Fruit fly (Drosophila melanogaster) whole organism, embryonic: ENCODE data around the gene Ldsdh1.

ENCODE experiments used
- Aef1 ChIP-seq: fragments of 200-800 bp; sonication (Bioruptor generic); IDR thresholded peaks from 3 replicates; pipeline ENCODE4 v1.3.6; 2022; ENCODE audit warnings: missing biosample characterization, missing genetic modification characterization
- BtbVII ChIP-seq: fragments of 200-800 bp; sonication (Bioruptor generic); optimal IDR thresholded peaks from 3 replicates; lab custom pipeline; 2017; ENCODE audit warnings: missing biosample characterization, mild to moderate bottlenecking, missing genetic modification characterization
- CG10267 ChIP-seq: fragments of 200-800 bp; sonication (Bioruptor generic); optimal IDR thresholded peaks from 2 replicates; lab custom pipeline; 2018; ENCODE audit warnings: missing biosample characterization, mild to moderate bottlenecking, missing genetic modification characterization, moderate library complexity
- CG14667 ChIP-seq: fragments of 200-800 bp; sonication (Bioruptor generic); IDR thresholded peaks from 2 replicates; pipeline ENCODE4 v1.3.6; 2022; ENCODE audit warnings: missing biosample characterization, missing genetic modification characterization
- CG15514 ChIP-seq: fragments of 200-800 bp; sonication (Bioruptor generic); optimal IDR thresholded peaks from 3 replicates; lab custom pipeline; 2017; ENCODE audit warnings: missing biosample characterization, missing genetic modification characterization, mild to moderate bottlenecking, moderate library complexity, missing genetic modification reagents
- CG1602 ChIP-seq: fragments of 200-800 bp; sonication (Bioruptor generic); optimal IDR thresholded peaks from 3 replicates; lab custom pipeline; 2016; ENCODE audit warnings: missing biosample characterization, missing genetic modification characterization
- CG2129 ChIP-seq: fragments of 200-800 bp; sonication (Bioruptor generic); IDR thresholded peaks from 2 replicates; pipeline ENCODE4 v1.3.6; 2022; ENCODE audit warnings: missing biosample characterization, missing genetic modification characterization; ENCODE audit not compliant: partially characterized antibody
- CG30431 ChIP-seq: fragments of 200-800 bp; sonication (Bioruptor generic); optimal IDR thresholded peaks from 2 replicates; lab custom pipeline; 2017; ENCODE audit warnings: missing biosample characterization, missing genetic modification characterization
- CG3163 ChIP-seq: fragments of 200-800 bp; sonication (Bioruptor generic); optimal IDR thresholded peaks from 3 replicates; lab custom pipeline; 2016; ENCODE audit warnings: missing biosample characterization, missing genetic modification characterization
- CG32767 ChIP-seq: fragments of 200-800 bp; sonication (Bioruptor generic); IDR thresholded peaks from 2 replicates; pipeline ENCODE4 v1.3.6; 2022; ENCODE audit warnings: missing biosample characterization, missing genetic modification characterization
- CG33557 ChIP-seq: fragments of 200-800 bp; sonication (Bioruptor generic); optimal IDR thresholded peaks from 2 replicates; lab custom pipeline; 2019; ENCODE audit warnings: missing biosample characterization, mild to moderate bottlenecking, missing genetic modification characterization, moderate library complexity
- CG34376 ChIP-seq: fragments of 200-800 bp; sonication (Bioruptor generic); optimal IDR thresholded peaks from 2 replicates; lab custom pipeline; 2018; ENCODE audit warnings: missing biosample characterization, mild to moderate bottlenecking, missing genetic modification characterization
- CG4282 ChIP-seq: fragments of 200-800 bp; sonication (Bioruptor generic); optimal IDR thresholded peaks from 2 replicates; lab custom pipeline; 2016; ENCODE audit warnings: missing biosample characterization, missing genetic modification characterization
- CG4360 ChIP-seq: fragments of 200-800 bp; sonication (Bioruptor generic); IDR thresholded peaks from 2 replicates; pipeline ENCODE4 v1.3.6; 2022; ENCODE audit warnings: missing biosample characterization, missing genetic modification characterization
- CG4404 ChIP-seq: fragments of 200-800 bp; sonication (Bioruptor generic); IDR thresholded peaks from 2 replicates; pipeline ENCODE4 v1.3.6; 2022; ENCODE audit warnings: missing biosample characterization, missing genetic modification characterization
- CG4424 ChIP-seq: fragments of 200-800 bp; sonication (Bioruptor generic); optimal IDR thresholded peaks from 3 replicates; lab custom pipeline; 2016; ENCODE audit warnings: missing biosample characterization, missing genetic modification characterization
- CG4707 ChIP-seq: fragments of 200-800 bp; sonication (Bioruptor generic); optimal IDR thresholded peaks from 2 replicates; lab custom pipeline; 2018; ENCODE audit warnings: missing biosample characterization, mild to moderate bottlenecking, missing genetic modification characterization, moderate library complexity
- CG7372 ChIP-seq: fragments of 200-800 bp; sonication (Bioruptor generic); IDR thresholded peaks from 2 replicates; pipeline ENCODE4 v1.3.6; 2022; ENCODE audit warnings: missing biosample characterization, missing genetic modification characterization
- CG7745 ChIP-seq: fragments of 200-800 bp; sonication (Bioruptor generic); optimal IDR thresholded peaks from 2 replicates; lab custom pipeline; 2018; ENCODE audit warnings: missing biosample characterization, mild to moderate bottlenecking, missing genetic modification characterization, moderate library complexity
- CG8359 ChIP-seq: fragments of 200-800 bp; sonication (Bioruptor generic); optimal IDR thresholded peaks from 2 replicates; lab custom pipeline; 2017; ENCODE audit warnings: missing biosample characterization, mild to moderate bottlenecking, missing genetic modification characterization, borderline replicate concordance
- CG9437 ChIP-seq: fragments of 200-800 bp; sonication (Bioruptor generic); optimal IDR thresholded peaks from 2 replicates; lab custom pipeline; 2018; ENCODE audit warnings: missing biosample characterization, mild to moderate bottlenecking, missing genetic modification characterization
- CrebB ChIP-seq: fragments of 200-800 bp; sonication (Bioruptor generic); optimal IDR thresholded peaks from 3 replicates; lab custom pipeline; 2018; ENCODE audit warnings: missing biosample characterization, mild to moderate bottlenecking, missing genetic modification characterization
- Dbx ChIP-seq: fragments of 200-800 bp; sonication (Bioruptor generic); IDR thresholded peaks from 3 replicates; pipeline ENCODE4 v1.3.6; 2022; ENCODE audit warnings: missing biosample characterization, missing genetic modification characterization
- Ets97D ChIP-seq: fragments of 200-800 bp; sonication (Bioruptor generic); optimal IDR thresholded peaks from 3 replicates; lab custom pipeline; 2016; ENCODE audit warnings: missing biosample characterization, missing genetic modification characterization
- Max ChIP-seq: fragments of 200-800 bp; sonication (Bioruptor generic); optimal IDR thresholded peaks from 2 replicates; lab custom pipeline; 2016; ENCODE audit warnings: missing biosample characterization, mild to moderate bottlenecking, missing genetic modification characterization
- Myb ChIP-seq: fragments of 200-800 bp; sonication (Bioruptor generic); optimal IDR thresholded peaks from 2 replicates; lab custom pipeline; 2016; ENCODE audit warnings: missing biosample characterization, missing genetic modification characterization
- Nf-YA ChIP-seq: fragments of 200-800 bp; sonication (Bioruptor generic); IDR thresholded peaks from 2 replicates; pipeline ENCODE4 v1.3.6; 2022; ENCODE audit warnings: missing biosample characterization, missing genetic modification characterization
- Scr ChIP-seq: fragments of 200-800 bp; sonication (Bioruptor generic); IDR thresholded peaks from 2 replicates; pipeline ENCODE4 v1.3.6; 2022; ENCODE audit warnings: missing biosample characterization, missing genetic modification characterization; ENCODE audit not compliant: partially characterized antibody
- ash1 ChIP-seq: fragments of 200-800 bp; sonication (Bioruptor generic); optimal IDR thresholded peaks from 2 replicates; lab custom pipeline; 2018; ENCODE audit warnings: missing biosample characterization, mild to moderate bottlenecking, missing genetic modification characterization
- bab2 ChIP-seq: fragments of 200-800 bp; sonication (Bioruptor generic); optimal IDR thresholded peaks from 2 replicates; lab custom pipeline; 2016; ENCODE audit warnings: missing biosample characterization, missing genetic modification characterization
- bbx ChIP-seq: fragments of 200-800 bp; sonication (Bioruptor generic); IDR thresholded peaks from 2 replicates; pipeline ENCODE4 v1.3.6; 2022; ENCODE audit warnings: missing biosample characterization, missing genetic modification characterization; ENCODE audit not compliant: partially characterized antibody
- br ChIP-seq: fragments of >200 bp; optimal IDR thresholded peaks from 2 replicates; lab custom pipeline; 2017
- bsh ChIP-seq, 2 experiments: fragments of 200-800 bp; sonication (Bioruptor generic); optimal IDR thresholded peaks; 2 replicates each; lab custom pipeline; 2017 to 2018; ENCODE audit warnings: mild to moderate bottlenecking in 2 of 2, missing biosample characterization in 2 of 2, missing genetic modification characterization in 2 of 2, moderate library complexity in 1 of 2
- cad ChIP-seq: fragments of >200 bp; optimal IDR thresholded peaks from 2 replicates; lab custom pipeline; 2017; ENCODE audit warnings: missing biosample characterization, missing genetic modification characterization
- en ChIP-seq: fragments of 200-800 bp; sonication (Bioruptor generic); optimal IDR thresholded peaks from 2 replicates; lab custom pipeline; 2016; ENCODE audit warnings: missing biosample characterization, missing genetic modification characterization
- eve ChIP-seq, 2 experiments: fragments of >200 bp; optimal IDR thresholded peaks; 2 replicates each; lab custom pipeline; 2017; ENCODE audit warnings: missing biosample characterization in 2 of 2, missing genetic modification characterization in 2 of 2
- eyg ChIP-seq: fragments of 200-800 bp; sonication (Bioruptor generic); optimal IDR thresholded peaks from 3 replicates; lab custom pipeline; 2016; ENCODE audit warnings: missing biosample characterization, missing genetic modification characterization
- gro ChIP-seq: fragments of 200-800 bp; sonication (Bioruptor generic); optimal IDR thresholded peaks from 2 replicates; lab custom pipeline; 2016; ENCODE audit warnings: missing biosample characterization, missing genetic modification characterization
- pfk ChIP-seq: fragments of 200-800 bp; sonication (Bioruptor generic); optimal IDR thresholded peaks from 2 replicates; lab custom pipeline; 2018; ENCODE audit warnings: missing biosample characterization, mild to moderate bottlenecking, missing genetic modification characterization, moderate library complexity
- pita ChIP-seq: fragments of 200-800 bp; sonication (Bioruptor generic); optimal IDR thresholded peaks from 2 replicates; lab custom pipeline; 2017; ENCODE audit warnings: missing biosample characterization, mild to moderate bottlenecking, missing genetic modification characterization
- pros ChIP-seq: fragments of 200-800 bp; sonication (Bioruptor generic); optimal IDR thresholded peaks from 3 replicates; lab custom pipeline; 2019; ENCODE audit warnings: missing biosample characterization, mild to moderate bottlenecking, missing genetic modification characterization, moderate library complexity
- pum ChIP-seq: fragments of 200-800 bp; sonication (Bioruptor generic); optimal IDR thresholded peaks from 2 replicates; lab custom pipeline; 2016; ENCODE audit warnings: missing biosample characterization, missing genetic modification characterization
- repo ChIP-seq: fragments of 200-800 bp; sonication (Bioruptor generic); optimal IDR thresholded peaks from 2 replicates; lab custom pipeline; 2016; ENCODE audit warnings: missing biosample characterization, missing genetic modification characterization
- rib ChIP-seq: fragments of 200-800 bp; sonication (Bioruptor generic); IDR thresholded peaks from 2 replicates; pipeline ENCODE4 v1.3.6; 2022; ENCODE audit warnings: missing biosample characterization, missing genetic modification characterization
- sim ChIP-seq: fragments of 200-800 bp; sonication (Bioruptor generic); IDR thresholded peaks from 2 replicates; pipeline ENCODE4 v1.3.6; 2022; ENCODE audit warnings: missing biosample characterization, missing genetic modification characterization
- slbo ChIP-seq: fragments of 200-800 bp; sonication (Bioruptor generic); IDR thresholded peaks from 2 replicates; pipeline ENCODE4 v1.3.6; 2022; ENCODE audit warnings: missing biosample characterization, missing genetic modification characterization
- slou ChIP-seq: fragments of 200-800 bp; sonication (Bioruptor generic); optimal IDR thresholded peaks from 3 replicates; lab custom pipeline; 2016; ENCODE audit warnings: missing biosample characterization, missing genetic modification characterization
- sr ChIP-seq: fragments of 200-800 bp; sonication (Bioruptor generic); IDR thresholded peaks from 3 replicates; pipeline ENCODE4 v1.3.6; 2022; ENCODE audit warnings: missing biosample characterization, missing genetic modification characterization
- ssp ChIP-seq: fragments of 200-800 bp; sonication (Bioruptor generic); IDR thresholded peaks from 2 replicates; pipeline ENCODE4 v1.3.6; 2022; ENCODE audit warnings: missing biosample characterization, missing genetic modification characterization
- sug ChIP-seq: fragments of 200-800 bp; optimal IDR thresholded peaks from 2 replicates; lab custom pipeline; 2019; ENCODE audit warnings: missing biosample characterization, mild to moderate bottlenecking, missing genetic modification characterization, moderate library complexity
- tio ChIP-seq: fragments of 200-800 bp; sonication (Bioruptor generic); optimal IDR thresholded peaks from 2 replicates; lab custom pipeline; 2017; ENCODE audit warnings: missing biosample characterization, missing genetic modification characterization, inconsistent platforms
- tna ChIP-seq: fragments of 200-800 bp; sonication (Bioruptor generic); IDR thresholded peaks from 2 replicates; pipeline ENCODE4 v1.3.6; 2022; ENCODE audit warnings: missing biosample characterization, missing genetic modification characterization; ENCODE audit not compliant: partially characterized antibody
- zen2 ChIP-seq: fragments of 200-800 bp; sonication (Bioruptor generic); IDR thresholded peaks from 3 replicates; pipeline ENCODE4 v1.3.6; 2022; ENCODE audit warnings: missing biosample characterization, missing genetic modification characterization; ENCODE audit not compliant: partially characterized antibody

Ldsdh1 gene

DNA sequence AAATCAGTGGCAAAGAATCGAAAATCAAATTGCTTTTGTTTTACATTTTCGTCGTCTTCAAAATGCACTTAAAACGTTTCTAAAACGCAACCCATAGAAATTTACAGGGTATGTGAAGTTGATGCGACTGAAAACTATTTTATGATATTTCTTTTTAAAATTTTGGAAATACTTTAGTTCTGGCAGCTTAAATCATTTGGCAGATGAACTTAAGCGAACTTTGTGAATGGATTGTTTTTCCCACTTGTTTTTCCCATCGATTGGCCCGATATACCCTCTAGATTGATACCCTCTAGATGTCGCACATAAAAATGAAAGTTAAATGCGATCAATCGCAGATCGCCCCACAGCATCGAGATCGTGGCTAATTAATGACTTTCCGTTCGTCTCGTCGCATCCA, 44.7 kb upstream of the Ldsdh1 start (continued):
- TF ChIP-seq CG8359 (no peak), CG30431 (peak; percentile 50), Myb (GFP tag; lab: Kevin White, UChicago) (no peak), gro (GFP tag; lab: Kevin White, UChicago) (no peak), BtbVII (GFP tag; lab: Kevin White, UChicago) (no peak), pfk (no peak), pum (peak; percentile 42), repo (GFP tag; lab: Kevin White, UChicago) (no peak), CG7745 (tag; lab: Kevin White, UChicago) (no peak), slou (no peak), br (lab: Kevin White, UChicago) (no peak), ssp (peak; percentile 45), tio (GFP tag; lab: Kevin White, UChicago) (peak; percentile 53), Ets97D (GFP tag; lab: Kevin White, UChicago) (no peak), sim (GFP tag; lab: Robert Waterston, UW) (peak; percentile 34; the same call in 1 of the 2 replicates), Scr (GFP tag; lab: Robert Waterston, UW) (no peak), eyg (no peak), rib (GFP tag; lab: Robert Waterston, UW) (no peak), Max (GFP tag; lab: Kevin White, UChicago) (peak; percentile 18), sr (GFP tag; lab: Robert Waterston, UW) (no peak), CG4707 (GFP tag; lab: Kevin White, UChicago) (peak; percentile 49), bbx (GFP tag; lab: Robert Waterston, UW) (no peak), pros (GFP tag; lab: Kevin White, UChicago) (no peak), CG2129 (GFP tag; lab: Robert Waterston, UW) (no peak), CG15514 (GFP tag; lab: Kevin White, UChicago) (no peak), CG34376 (no peak), Nf-YA (no peak), Dbx (no peak), CG14667 (peak; percentile 40; the same call in 1 of the 2 replicates), CrebB (tag; lab: Kevin White, UChicago) (no peak), slbo (no peak), bsh (GFP tag; optimal IDR thresholded peaks at IDR 0.05; lab: Kevin White, UChicago) (peak in 1 of 2 experiments; percentile 88), tna (GFP tag; lab: Robert Waterston, UW) (no peak)

DNA sequence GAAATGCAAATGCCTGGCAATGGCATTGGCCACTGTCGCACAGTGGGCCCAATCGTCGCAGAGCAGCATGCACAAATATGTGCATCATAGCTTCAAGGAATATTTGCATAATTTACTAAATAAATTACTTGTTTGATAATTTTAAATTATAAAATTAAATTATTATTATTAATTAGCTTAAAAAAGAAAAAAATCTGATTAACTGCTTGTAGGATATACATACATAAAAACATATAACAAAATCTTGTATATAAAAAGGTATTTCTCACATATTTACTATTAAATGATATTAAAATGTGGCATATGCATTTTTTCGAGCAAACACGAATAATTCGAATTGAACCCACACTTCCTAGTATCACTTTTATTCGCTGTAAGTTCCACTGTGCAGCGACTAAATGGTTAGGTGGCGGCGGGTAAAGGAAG, 43.8 kb upstream of the Ldsdh1 start:
- TF ChIP-seq CG32767 (peak; percentile 43; the same call in 1 of the 2 replicates), bab2 (GFP tag; lab: Kevin White, UChicago) (no peak), CG4424 (GFP tag; lab: Kevin White, UChicago) (peak; percentile 63), eve (GFP tag; optimal IDR thresholded peaks at IDR 0.05; lab: Kevin White, UChicago) (no peak), en (GFP tag; lab: Kevin White, UChicago) (no peak), CG4404 (no peak), CG9437 (peak; percentile 64), Aef1 (GFP tag; lab: Robert Waterston, UW) (peak; percentile 24; the same call in 1 of the 3 replicates), pita (GFP tag; lab: Kevin White, UChicago) (no peak), Scr (GFP tag; lab: Robert Waterston, UW) (no peak), cad (GFP tag; lab: Kevin White, UChicago) (no peak), CG4707 (GFP tag; lab: Kevin White, UChicago) (peak; percentile 68), CG1602 (GFP tag; lab: Kevin White, UChicago) (peak; percentile 18), CG3163 (GFP tag; lab: Kevin White, UChicago) (no peak), CG10267 (peak; percentile 46), CG4282 (GFP tag; lab: Kevin White, UChicago) (no peak), CG4360 (GFP tag; lab: Robert Waterston, UW) (no peak), CG7372 (no peak; the same call in 1 of the 2 replicates), zen2 (GFP tag; lab: Robert Waterston, UW) (no peak), ash1 (no peak), CG33557 (GFP tag; lab: Kevin White, UChicago) (no peak), sug (tag; lab: Kevin White, UChicago) (no peak)
